Fruit fly (Drosophila melanogaster) whole organism, embryonic: ENCODE measurements around the gene CG6972.

Experiments used
- Abd-B ChIP-seq: fragments of 200-800 bp; sonication (Bioruptor generic); optimal IDR thresholded peaks from 2 replicates; lab custom pipeline; 2018; ENCODE audit warnings: missing biosample characterization, mild to moderate bottlenecking, missing genetic modification characterization, moderate library complexity
- Aef1 ChIP-seq: fragments of 200-800 bp; sonication (Bioruptor generic); IDR thresholded peaks from 3 replicates; pipeline ENCODE4 v1.3.6; 2022; ENCODE audit warnings: missing biosample characterization, missing genetic modification characterization
- Atf3 ChIP-seq: fragments of 200-800 bp; sonication (Bioruptor generic); optimal IDR thresholded peaks from 3 replicates; lab custom pipeline; 2016; ENCODE audit warnings: missing biosample characterization, missing genetic modification characterization
- CG10321 ChIP-seq: fragments of 200-800 bp; sonication (Bioruptor generic); IDR thresholded peaks from 2 replicates; pipeline ENCODE4 v1.3.6; 2022; ENCODE audit warnings: missing biosample characterization, missing genetic modification characterization
- CG10959 ChIP-seq: fragments of 200-800 bp; sonication (Bioruptor generic); IDR thresholded peaks from 2 replicates; pipeline ENCODE4 v1.3.6; 2022; ENCODE audit warnings: missing biosample characterization, missing genetic modification characterization
- CG11456 ChIP-seq: fragments of 200-800 bp; sonication (Bioruptor generic); IDR thresholded peaks from 3 replicates; pipeline ENCODE4 v1.3.6; 2022; ENCODE audit warnings: missing biosample characterization, missing genetic modification characterization
- CG11560 ChIP-seq: fragments of 200-800 bp; sonication (Bioruptor generic); IDR thresholded peaks from 3 replicates; pipeline ENCODE4 v1.3.6; 2022; ENCODE audit warnings: missing biosample characterization, missing genetic modification characterization
- CG12744 ChIP-seq: fragments of 200-800 bp; sonication (Bioruptor generic); optimal IDR thresholded peaks from 2 replicates; lab custom pipeline; 2016; ENCODE audit warnings: missing biosample characterization, missing genetic modification characterization
- CG12769 ChIP-seq: fragments of 200-800 bp; sonication (Bioruptor generic); optimal IDR thresholded peaks from 2 replicates; lab custom pipeline; 2019; ENCODE audit warnings: missing biosample characterization, mild to moderate bottlenecking, missing genetic modification characterization, moderate library complexity
- CG13894 ChIP-seq: fragments of 200-800 bp; sonication (Bioruptor generic); optimal IDR thresholded peaks from 3 replicates; lab custom pipeline; 2018; ENCODE audit warnings: missing biosample characterization, mild to moderate bottlenecking, missing genetic modification characterization, moderate library complexity
- CG1529 ChIP-seq: fragments of 200-800 bp; sonication (Bioruptor generic); optimal IDR thresholded peaks from 3 replicates; lab custom pipeline; 2018; ENCODE audit warnings: missing biosample characterization, missing genetic modification characterization
- CG17829 ChIP-seq: fragments of 200-800 bp; optimal IDR thresholded peaks from 2 replicates; lab custom pipeline; 2019; ENCODE audit warnings: missing biosample characterization, mild to moderate bottlenecking, missing genetic modification characterization, moderate library complexity
- CG2120 ChIP-seq: fragments of 200-800 bp; sonication (Bioruptor generic); optimal IDR thresholded peaks from 3 replicates; lab custom pipeline; 2016; ENCODE audit warnings: missing biosample characterization, missing genetic modification characterization
- CG3281 ChIP-seq: fragments of 200-800 bp; sonication (Bioruptor generic); optimal IDR thresholded peaks from 3 replicates; lab custom pipeline; 2017; ENCODE audit warnings: missing biosample characterization, mild to moderate bottlenecking, missing genetic modification characterization
- CG4617 ChIP-seq: fragments of 200-800 bp; sonication (Bioruptor generic); optimal IDR thresholded peaks from 3 replicates; lab custom pipeline; 2016; ENCODE audit warnings: missing biosample characterization, missing genetic modification characterization, borderline replicate concordance
- CG4730 ChIP-seq: fragments of 200-800 bp; sonication (Bioruptor generic); IDR thresholded peaks from 2 replicates; pipeline ENCODE4 v1.3.6; 2022; ENCODE audit warnings: missing biosample characterization, missing genetic modification characterization
- CG5953 ChIP-seq: fragments of 200-800 bp; sonication (Bioruptor generic); IDR thresholded peaks from 2 replicates; pipeline ENCODE4 v1.3.6; 2022; ENCODE audit warnings: missing biosample characterization, missing genetic modification characterization
- CG6765 ChIP-seq: fragments of 200-800 bp; sonication (Bioruptor generic); optimal IDR thresholded peaks from 3 replicates; lab custom pipeline; 2017; ENCODE audit warnings: missing biosample characterization, mild to moderate bottlenecking, missing genetic modification characterization
- CG8478 ChIP-seq: fragments of >200 bp; optimal IDR thresholded peaks from 2 replicates; lab custom pipeline; 2018
- Ets65A ChIP-seq: fragments of 200-800 bp; sonication (Bioruptor generic); peaks from one replicate; lab custom pipeline; 2016; ENCODE audit warnings: missing biosample characterization, missing genetic modification characterization
- Hand ChIP-seq: fragments of 200-800 bp; sonication (Bioruptor generic); optimal IDR thresholded peaks from 2 replicates; lab custom pipeline; 2017; ENCODE audit warnings: mild to moderate bottlenecking, missing biosample characterization, missing genetic modification reagents, missing genetic modification characterization
- MBD-R2 ChIP-seq: fragments of 200-800 bp; sonication (Bioruptor generic); IDR thresholded peaks from 2 replicates; pipeline ENCODE4 v1.3.6; 2022; ENCODE audit warnings: missing biosample characterization, missing genetic modification characterization
- Max ChIP-seq: fragments of 200-800 bp; sonication (Bioruptor generic); optimal IDR thresholded peaks from 2 replicates; lab custom pipeline; 2016; ENCODE audit warnings: missing biosample characterization, mild to moderate bottlenecking, missing genetic modification characterization
- Nf-YC ChIP-seq: fragments of 200-800 bp; optimal IDR thresholded peaks from 3 replicates; lab custom pipeline; 2019; ENCODE audit warnings: missing biosample characterization, mild to moderate bottlenecking, missing genetic modification characterization, moderate library complexity
- Ptx1 ChIP-seq: fragments of 200-800 bp; sonication (Bioruptor generic); IDR thresholded peaks from 2 replicates; pipeline ENCODE4 v1.3.6; 2022; ENCODE audit warnings: missing biosample characterization, missing genetic modification characterization
- Spps ChIP-seq: fragments of 200-800 bp; sonication (Bioruptor generic); optimal IDR thresholded peaks from 2 replicates; lab custom pipeline; 2018; ENCODE audit warnings: missing biosample characterization, mild to moderate bottlenecking, missing genetic modification characterization
- Ssrp ChIP-seq: fragments of 200-800 bp; sonication (Bioruptor generic); optimal IDR thresholded peaks from 2 replicates; lab custom pipeline; 2018; ENCODE audit warnings: missing biosample characterization, mild to moderate bottlenecking, missing genetic modification characterization, moderate library complexity
- Xbp1 ChIP-seq: fragments of 200-800 bp; sonication (Bioruptor generic); optimal IDR thresholded peaks from 3 replicates; lab custom pipeline; 2016; ENCODE audit warnings: missing biosample characterization, mild to moderate bottlenecking, missing genetic modification characterization
- ash1 ChIP-seq: fragments of 200-800 bp; sonication (Bioruptor generic); optimal IDR thresholded peaks from 2 replicates; lab custom pipeline; 2018; ENCODE audit warnings: missing biosample characterization, mild to moderate bottlenecking, missing genetic modification characterization
- bab2 ChIP-seq: fragments of 200-800 bp; sonication (Bioruptor generic); optimal IDR thresholded peaks from 2 replicates; lab custom pipeline; 2016; ENCODE audit warnings: missing biosample characterization, missing genetic modification characterization
- cas ChIP-seq: fragments of 200-800 bp; sonication (Bioruptor generic); IDR thresholded peaks from 2 replicates; pipeline ENCODE4 v1.3.6; 2022; ENCODE audit warnings: missing biosample characterization, missing genetic modification characterization
- chif ChIP-seq, 2 experiments: fragments of 200-800 bp; sonication (Bioruptor generic); optimal IDR thresholded peaks; 3 replicates each; lab custom pipeline; 2016; ENCODE audit warnings: missing biosample characterization in 2 of 2, missing genetic modification characterization in 2 of 2
- chinmo ChIP-seq: fragments of 200-800 bp; sonication (Bioruptor generic); IDR thresholded peaks from 4 replicates; pipeline ENCODE4 v1.3.6; 2022; ENCODE audit warnings: missing biosample characterization, missing genetic modification characterization; ENCODE audit not compliant: partially characterized antibody
- corto ChIP-seq: fragments of 200-800 bp; sonication (Bioruptor generic); optimal IDR thresholded peaks from 2 replicates; lab custom pipeline; 2016; ENCODE audit warnings: missing biosample characterization, mild to moderate bottlenecking, missing genetic modification characterization, moderate library complexity
- da ChIP-seq: fragments of 200-800 bp; sonication (Bioruptor generic); optimal IDR thresholded peaks from 2 replicates; lab custom pipeline; 2016; ENCODE audit warnings: missing biosample characterization, missing genetic modification characterization
- danr ChIP-seq: fragments of 200-800 bp; sonication (Bioruptor generic); IDR thresholded peaks from 2 replicates; pipeline ENCODE4 v1.3.6; 2022; ENCODE audit warnings: missing biosample characterization, missing genetic modification characterization
- esg ChIP-seq: fragments of 200-800 bp; sonication (Bioruptor generic); conservative IDR thresholded peaks from 2 replicates; pipeline ENCODE4 v1.3.6; 2022; ENCODE audit warnings: missing biosample characterization, missing genetic modification characterization
- eyg ChIP-seq: fragments of 200-800 bp; sonication (Bioruptor generic); optimal IDR thresholded peaks from 3 replicates; lab custom pipeline; 2016; ENCODE audit warnings: missing biosample characterization, missing genetic modification characterization
- fd64A ChIP-seq: fragments of 200-800 bp; sonication (Bioruptor generic); optimal IDR thresholded peaks from 3 replicates; lab custom pipeline; 2018; ENCODE audit warnings: missing biosample characterization, mild to moderate bottlenecking, missing genetic modification characterization
- ind ChIP-seq: fragments of 200-800 bp; sonication (Bioruptor generic); optimal IDR thresholded peaks from 3 replicates; lab custom pipeline; 2016; ENCODE audit warnings: missing biosample characterization, missing genetic modification characterization
- jigr1 ChIP-seq: fragments of 200-800 bp; sonication (Bioruptor generic); IDR thresholded peaks from 3 replicates; pipeline ENCODE4 v1.3.6; 2022; ENCODE audit warnings: missing biosample characterization, missing genetic modification characterization
- jumu ChIP-seq: fragments of 200-800 bp; sonication (Bioruptor generic); optimal IDR thresholded peaks from 3 replicates; lab custom pipeline; 2016; ENCODE audit warnings: missing biosample characterization, missing genetic modification characterization
- kni ChIP-seq: fragments of 200-800 bp; sonication (Bioruptor generic); optimal IDR thresholded peaks from 3 replicates; lab custom pipeline; 2017; ENCODE audit warnings: mild to moderate bottlenecking, missing biosample characterization, missing genetic modification reagents, missing genetic modification characterization
- mirr ChIP-seq: fragments of 200-800 bp; sonication (Bioruptor generic); optimal IDR thresholded peaks from 3 replicates; lab custom pipeline; 2018; ENCODE audit warnings: missing biosample characterization, mild to moderate bottlenecking, missing genetic modification characterization
- nerfin-1 ChIP-seq: fragments of 200-800 bp; sonication (Bioruptor generic); optimal IDR thresholded peaks from 3 replicates; lab custom pipeline; 2019; ENCODE audit warnings: missing biosample characterization, mild to moderate bottlenecking, missing genetic modification characterization, moderate library complexity
- pan ChIP-seq, 4 experiments: fragments of >200 bp in 3 of 4; fragments of 200-800 bp in 1 of 4; sonication (Bioruptor generic) in 1 of 4; optimal IDR thresholded peaks in 3 of 4; IDR thresholded peaks in 1 of 4; 2 replicates each; pipeline versions ENCODE4 v1.3.6 to Lab custom; 2017 to 2022; ENCODE audit warnings: missing biosample characterization in 2 of 4, missing genetic modification characterization in 2 of 4, mixed read lengths in 1 of 4
- pzg ChIP-seq: fragments of 200-800 bp; sonication (Bioruptor generic); optimal IDR thresholded peaks from 3 replicates; lab custom pipeline; 2018; ENCODE audit warnings: missing biosample characterization, mild to moderate bottlenecking, missing genetic modification characterization, moderate library complexity
- so ChIP-seq: fragments of 200-800 bp; sonication (Bioruptor generic); IDR thresholded peaks from 3 replicates; pipeline ENCODE4 v1.3.6; 2022; ENCODE audit warnings: missing biosample characterization, missing genetic modification characterization
- wor ChIP-seq: fragments of 200-800 bp; sonication (Bioruptor generic); IDR thresholded peaks from 2 replicates; pipeline ENCODE4 v1.3.6; 2022; ENCODE audit warnings: missing biosample characterization, missing genetic modification characterization

The CG6972 gene

dm6 chr3R:22667284-22667958 lies 34.4 kb upstream of the CG6972 start (continued):
- TF ChIP-seq esg (GFP tag; lab: Robert Waterston, UW) = peak; percentile 69
- TF ChIP-seq ind (GFP tag; lab: Kevin White, UChicago) = peak; percentile 81
- peak; percentile 36 for TF ChIP-seq CG2120
- no peak for TF ChIP-seq Hand
- TF ChIP-seq Max (GFP tag; lab: Kevin White, UChicago) = peak; percentile 39
- peak; percentile 79 for TF ChIP-seq CG17829 (tag; lab: Kevin White, UChicago)
- TF ChIP-seq CG10321 (GFP tag; lab: Robert Waterston, UW) = peak; percentile 15; the same call in 1 of the 2 replicates
- peak; percentile 32 for TF ChIP-seq Nf-YC (tag; lab: Kevin White, UChicago)
- peak; percentile 61; the same call in 1 of the 3 replicates for TF ChIP-seq jigr1 (GFP tag; lab: Robert Waterston, UW)
- peak; percentile 23 for TF ChIP-seq fd64A (GFP tag; lab: Kevin White, UChicago)
- TF ChIP-seq pzg (GFP tag; lab: Kevin White, UChicago) = no peak
- no peak for TF ChIP-seq CG11560 (tag; lab: Robert Waterston, UW)
- peak; percentile 32 for TF ChIP-seq eyg (GFP tag; lab: Kevin White, UChicago)
- TF ChIP-seq pan (optimal IDR thresholded peaks at IDR 0.05; lab: Kevin White, UChicago) = no peak
- TF ChIP-seq pan (GFP tag; optimal IDR thresholded peaks at IDR 0.05 in 1 of 2, IDR thresholded peaks at IDR 0.05 in 1 of 2) = peak in 1 of 2 experiments; percentile 60
- peak; percentile 95 for TF ChIP-seq Ets65A (GFP tag; lab: Kevin White, UChicago)
- TF ChIP-seq kni (GFP tag; lab: Kevin White, UChicago) = peak; percentile 12
- TF ChIP-seq danr (GFP tag; lab: Robert Waterston, UW) = 0 out of 2 replicates have a peak, but pooled peaks have one; percentile 9
- TF ChIP-seq CG4730 (GFP tag; lab: Robert Waterston, UW) = peak; percentile 64
- TF ChIP-seq nerfin-1 (tag; lab: Kevin White, UChicago) = peak; percentile 93
- TF ChIP-seq ash1 = no peak
- TF ChIP-seq MBD-R2 (GFP tag; lab: Robert Waterston, UW) = 0 out of 2 replicates have a peak, but pooled peaks have one; percentile 19
- peak; percentile 65 for TF ChIP-seq bab2 (GFP tag; lab: Kevin White, UChicago)
- TF ChIP-seq mirr = no peak
- peak; percentile 21 for TF ChIP-seq jumu
- no peak for TF ChIP-seq CG8478 (lab: Kevin White, UChicago)
- TF ChIP-seq CG3281 = peak; percentile 60
- TF ChIP-seq Abd-B = peak; percentile 93
- no peak for TF ChIP-seq da (GFP tag; lab: Kevin White, UChicago)
- no peak for TF ChIP-seq cas (GFP tag; lab: Robert Waterston, UW)
- TF ChIP-seq CG1529 = peak; percentile 79
- TF ChIP-seq wor (GFP tag; lab: Robert Waterston, UW) = peak; percentile 76
- TF ChIP-seq CG4617 (GFP tag; lab: Kevin White, UChicago) = peak; percentile 12
- peak; percentile 73 for TF ChIP-seq Ptx1 (GFP tag; lab: Robert Waterston, UW)
- TF ChIP-seq CG11456 = 0 out of 3 replicates have a peak, but pooled peaks have one; percentile 21
- peak; percentile 90 for TF ChIP-seq Ssrp (tag; lab: Kevin White, UChicago)
- peak; percentile 64 for TF ChIP-seq CG10959
- peak; percentile 68 to 84 for TF ChIP-seq chif (GFP tag; optimal IDR thresholded peaks at IDR 0.05; lab: Kevin White, UChicago)
- TF ChIP-seq so = peak; percentile 66; the same call in 1 of the 3 replicates
- TF ChIP-seq chinmo (GFP tag; lab: Robert Waterston, UW) = no peak
- peak; percentile 58; the same call in 2 of the 3 replicates for TF ChIP-seq Aef1 (GFP tag; lab: Robert Waterston, UW)
- peak; percentile 65 for TF ChIP-seq Atf3 (GFP tag; lab: Kevin White, UChicago)
- TF ChIP-seq CG12769 (tag; lab: Kevin White, UChicago) = no peak
- peak; percentile 77 for TF ChIP-seq Xbp1 (GFP tag; lab: Kevin White, UChicago)
- peak; percentile 27 for TF ChIP-seq corto (GFP tag; lab: Kevin White, UChicago)
- TF ChIP-seq CG6765 (GFP tag; lab: Kevin White, UChicago) = peak; percentile 15
- TF ChIP-seq CG12744 (GFP tag; lab: Kevin White, UChicago) = no peak
- peak; percentile 50; the same call in 1 of the 2 replicates for TF ChIP-seq CG5953 (GFP tag; lab: Robert Waterston, UW)
- TF ChIP-seq CG13894 = no peak
- TF ChIP-seq Spps = peak; percentile 79
